Fruit fly (Drosophila melanogaster): ENCODE data around the gene rdhB.

Gene rdhB

dm6 chr3R:22351396-22351795 is at the start of gene rdhB:
Gene rdhB, plus strand, starts transcription at chr3R:22351696.
- TF ChIP-seq psq (optimal IDR thresholded peaks at IDR 0.05), result no peak
- no peak for TF ChIP-seq ttk (optimal IDR thresholded peaks at IDR 0.05)
- no peak for TF ChIP-seq Sin3A (optimal IDR thresholded peaks at IDR 0.05)
- no peak for TF ChIP-seq Myc (optimal IDR thresholded peaks at IDR 0.05)

dm6 chr3R:22323994-22324393 is 27.5 kb upstream of the rdhB start, which contains the start of gene CG34377:
Gene CG34377, minus strand, starts transcription at chr3R:22324094.
- TF ChIP-seq Sin3A (optimal IDR thresholded peaks at IDR 0.05) (no peak), h (optimal IDR thresholded peaks at IDR 0.05) (no peak), psq (optimal IDR thresholded peaks at IDR 0.05) (no peak), Myc (optimal IDR thresholded peaks at IDR 0.05) (no peak), insv (optimal IDR thresholded peaks at IDR 0.05) (no peak), ttk (optimal IDR thresholded peaks at IDR 0.05) (no peak)

dm6 chr3R:22324736-22325135 is 26.8 kb upstream of the rdhB start:
- TF ChIP-seq Sin3A (optimal IDR thresholded peaks at IDR 0.05) (no peak), Myc (optimal IDR thresholded peaks at IDR 0.05) (no peak), ttk (optimal IDR thresholded peaks at IDR 0.05) (no peak), insv (optimal IDR thresholded peaks at IDR 0.05) (no peak), psq (optimal IDR thresholded peaks at IDR 0.05) (no peak), h (optimal IDR thresholded peaks at IDR 0.05) (no peak)

dm6 chr3R:22328665-22329350 is 22.7 kb upstream of the rdhB start, which contains the start of gene CG7080:
Gene CG7080, plus strand, starts transcription at chr3R:22329300.
- TF ChIP-seq insv (optimal IDR thresholded peaks at IDR 0.05), result no peak
- TF ChIP-seq psq (optimal IDR thresholded peaks at IDR 0.05), result no peak

dm6 chr3R:22330512-22331119 is 20.9 kb upstream of the rdhB start, which contains the start of gene CG33721:
Gene CG33721, plus strand, starts transcription at chr3R:22331069.
- no peak for TF ChIP-seq Sin3A (optimal IDR thresholded peaks at IDR 0.05)
- TF ChIP-seq h (optimal IDR thresholded peaks at IDR 0.05), result no peak
- no peak for TF ChIP-seq insv (optimal IDR thresholded peaks at IDR 0.05)
- no peak for TF ChIP-seq ttk (optimal IDR thresholded peaks at IDR 0.05)
- TF ChIP-seq Myc (optimal IDR thresholded peaks at IDR 0.05), result no peak
- TF ChIP-seq psq (optimal IDR thresholded peaks at IDR 0.05), result no peak

dm6 chr3R:22331691-22332090 is 19.8 kb upstream of the rdhB start, which contains the start of gene CG13862:
Gene CG13862, plus strand, starts transcription at chr3R:22331991.
- TF ChIP-seq psq (optimal IDR thresholded peaks at IDR 0.05) (no peak), ttk (optimal IDR thresholded peaks at IDR 0.05) (no peak)

- no peak for TF ChIP-seq Sin3A (optimal IDR thresholded peaks at IDR 0.05)
- no peak for TF ChIP-seq ttk (optimal IDR thresholded peaks at IDR 0.05)
- no peak for TF ChIP-seq h (optimal IDR thresholded peaks at IDR 0.05)
- no peak for TF ChIP-seq insv (optimal IDR thresholded peaks at IDR 0.05)
- no peak for TF ChIP-seq Myc (optimal IDR thresholded peaks at IDR 0.05)
- TF ChIP-seq psq (optimal IDR thresholded peaks at IDR 0.05), result no peak
Observed at dm6 chr3R:22334050-22334449, 17.4 kb upstream of the rdhB start, which contains the start of gene CG5391. Gene CG5391, minus strand, starts transcription at chr3R:22334150.

dm6 chr3R:22339510-22339909 is 12.0 kb upstream of the rdhB start:
- TF ChIP-seq psq (optimal IDR thresholded peaks at IDR 0.05) (no peak), Sin3A (optimal IDR thresholded peaks at IDR 0.05) (no peak), Myc (optimal IDR thresholded peaks at IDR 0.05) (no peak), insv (optimal IDR thresholded peaks at IDR 0.05) (no peak), ttk (optimal IDR thresholded peaks at IDR 0.05) (no peak), h (optimal IDR thresholded peaks at IDR 0.05) (no peak)

dm6 chr3R:22340207-22340606 is 11.3 kb upstream of the rdhB start, which contains the start of gene CG5388:
Gene CG5388, minus strand, starts transcription at chr3R:22340307.
- TF ChIP-seq ttk (optimal IDR thresholded peaks at IDR 0.05) (no peak), h (optimal IDR thresholded peaks at IDR 0.05) (no peak), insv (optimal IDR thresholded peaks at IDR 0.05) (no peak), Sin3A (optimal IDR thresholded peaks at IDR 0.05) (no peak), psq (optimal IDR thresholded peaks at IDR 0.05) (no peak), Myc (optimal IDR thresholded peaks at IDR 0.05) (no peak)

- no peak for TF ChIP-seq h (optimal IDR thresholded peaks at IDR 0.05)
- no peak for TF ChIP-seq Myc (optimal IDR thresholded peaks at IDR 0.05)
- TF ChIP-seq ttk (optimal IDR thresholded peaks at IDR 0.05), result no peak
- TF ChIP-seq psq (optimal IDR thresholded peaks at IDR 0.05), result no peak
- no peak for TF ChIP-seq Sin3A (optimal IDR thresholded peaks at IDR 0.05)
- no peak for TF ChIP-seq insv (optimal IDR thresholded peaks at IDR 0.05)
Observed at dm6 chr3R:22341652-22342051, 9.8 kb upstream of the rdhB start.

- no peak for TF ChIP-seq ttk (optimal IDR thresholded peaks at IDR 0.05)
- no peak for TF ChIP-seq insv (optimal IDR thresholded peaks at IDR 0.05)
- TF ChIP-seq h (optimal IDR thresholded peaks at IDR 0.05), result no peak
- TF ChIP-seq Myc (optimal IDR thresholded peaks at IDR 0.05), result no peak
- no peak for TF ChIP-seq Sin3A (optimal IDR thresholded peaks at IDR 0.05)
- TF ChIP-seq psq (optimal IDR thresholded peaks at IDR 0.05), result no peak
Observed at dm6 chr3R:22342151-22342550, 9.3 kb upstream of the rdhB start, which contains the start of gene CG5386. Gene CG5386, minus strand, starts transcription at chr3R:22342251.

- TF ChIP-seq h (optimal IDR thresholded peaks at IDR 0.05) (no peak), ttk (optimal IDR thresholded peaks at IDR 0.05) (no peak), Sin3A (optimal IDR thresholded peaks at IDR 0.05) (no peak), Myc (optimal IDR thresholded peaks at IDR 0.05) (no peak), psq (optimal IDR thresholded peaks at IDR 0.05) (no peak), insv (optimal IDR thresholded peaks at IDR 0.05) (no peak)
Observed at dm6 chr3R:22342708-22343107, 8.8 kb upstream of the rdhB start.

Measured in Kc167 (cell line).